Worm (Caenorhabditis elegans) whole organism, L2 larva: ENCODE data around the gene nhr-25.

ENCODE experiments used
- R02D3.7 ChIP-seq: fragments of 150-350 bp; optimal IDR thresholded peaks from 2 replicates; lab custom pipeline; 2014; ENCODE audit warnings: missing biosample characterization, missing genetic modification characterization
- ama-1 ChIP-seq: fragments of 150-350 bp; optimal IDR thresholded peaks from 2 replicates; lab custom pipeline; 2018; ENCODE audit warnings: inconsistent platforms
- blmp-1 ChIP-seq: sonication (generic microtip); optimal IDR thresholded peaks from 2 replicates; lab custom pipeline; 2017; ENCODE audit warnings: missing genetic modification characterization, mild to moderate bottlenecking, missing compliant biosample characterization, antibody characterized with exemption, moderate library complexity; ENCODE audit not compliant: insufficient read depth
- elt-3 ChIP-seq: sonication (generic microtip); optimal IDR thresholded peaks from 2 replicates; lab custom pipeline; 2017; ENCODE audit warnings: missing biosample characterization, missing genetic modification characterization
- fos-1 ChIP-seq: fragments of 150-350 bp; optimal IDR thresholded peaks from 2 replicates; lab custom pipeline; 2014; ENCODE audit warnings: missing biosample characterization, missing genetic modification characterization
- gmeb-1 ChIP-seq: fragments of 150-350 bp; optimal IDR thresholded peaks from 2 replicates; lab custom pipeline; 2014; ENCODE audit warnings: missing biosample characterization, missing genetic modification characterization
- lin-13 ChIP-seq: fragments of 150-350 bp; optimal IDR thresholded peaks from 2 replicates; lab custom pipeline; 2014; ENCODE audit warnings: missing biosample characterization, missing genetic modification reagents, missing genetic modification characterization
- nhr-12 ChIP-seq: fragments of 150-350 bp; optimal IDR thresholded peaks from 2 replicates; lab custom pipeline; 2014; ENCODE audit warnings: missing biosample characterization, missing genetic modification characterization
- snpc-4 ChIP-seq: fragments of 150-350 bp; optimal IDR thresholded peaks from 2 replicates; lab custom pipeline; 2014; ENCODE audit warnings: missing biosample characterization, missing genetic modification characterization
- unc-62 ChIP-seq: fragments of 150-350 bp; optimal IDR thresholded peaks from 2 replicates; lab custom pipeline; 2014; ENCODE audit warnings: missing biosample characterization, missing genetic modification reagents, missing genetic modification characterization
- ztf-11 ChIP-seq: sonication (generic microtip); optimal IDR thresholded peaks from 2 replicates; lab custom pipeline; 2017; ENCODE audit warnings: missing biosample characterization, missing genetic modification characterization

DNA sequence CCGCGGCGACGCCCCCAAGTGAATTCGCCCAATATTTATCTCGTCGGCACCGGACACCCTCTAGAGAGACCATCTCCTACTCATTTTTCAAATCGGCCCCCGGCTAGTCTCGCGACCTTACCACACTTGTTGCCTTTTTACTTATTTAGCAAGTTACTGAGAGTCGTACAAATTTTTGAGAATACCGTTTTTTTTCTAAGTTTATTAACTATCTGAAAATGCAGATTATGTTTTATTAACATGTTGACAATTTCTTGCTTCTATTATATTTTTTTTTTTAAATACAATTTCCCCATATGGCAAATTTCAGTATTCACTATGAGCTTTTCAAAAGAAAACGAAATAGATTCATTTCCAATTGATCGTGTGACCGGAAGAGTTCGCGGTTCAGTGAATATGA lies 31.5 kb upstream of the nhr-25 start, which contains the start of the genes F11C1.4 and F11C1.10:
- TF ChIP-seq fos-1 (no peak), gmeb-1 (no peak), lin-13 (GFP tag; lab: Kevin White, UChicago) (no peak), snpc-4 (no peak), unc-62 (no peak), ztf-11 (tag; lab: Kevin White, UChicago) (no peak), blmp-1 (tag; lab: Kevin White, UChicago) (no peak), R02D3.7 (tag; lab: Kevin White, UChicago) (no peak), nhr-12 (tag; lab: Kevin White, UChicago) (no peak), ama-1 (lab: Kevin White, UChicago) (no peak), elt-3 (no peak)
